Fruit fly (Drosophila melanogaster) whole organism, embryonic: ENCODE measurements around the gene Usp5.

Experiments
- CG10267 ChIP-seq: fragments of 200-800 bp; sonication (Bioruptor generic); optimal IDR thresholded peaks from 2 replicates; lab custom pipeline; 2018; ENCODE audit warnings: missing biosample characterization, mild to moderate bottlenecking, missing genetic modification characterization, moderate library complexity
- CG10543 ChIP-seq: fragments of 200-800 bp; sonication (Bioruptor generic); optimal IDR thresholded peaks from 3 replicates; lab custom pipeline; 2017; ENCODE audit warnings: missing biosample characterization, mild to moderate bottlenecking, missing genetic modification characterization, moderate library complexity
- CG11504 ChIP-seq: fragments of 200-800 bp; sonication (Bioruptor generic); optimal IDR thresholded peaks from 3 replicates; lab custom pipeline; 2019; ENCODE audit warnings: missing biosample characterization, mild to moderate bottlenecking, missing genetic modification characterization, moderate library complexity
- CG11696 ChIP-seq: fragments of 200-800 bp; sonication (Bioruptor generic); IDR thresholded peaks from 2 replicates; pipeline ENCODE4 v1.3.6; 2022; ENCODE audit warnings: missing biosample characterization, missing genetic modification characterization
- CG12219 ChIP-seq: fragments of 200-800 bp; sonication (Bioruptor generic); optimal IDR thresholded peaks from 3 replicates; lab custom pipeline; 2018; ENCODE audit warnings: missing biosample characterization, mild to moderate bottlenecking, missing genetic modification characterization
- CG13424 ChIP-seq: fragments of 200-800 bp; sonication (Bioruptor generic); optimal IDR thresholded peaks from 2 replicates; lab custom pipeline; 2019; ENCODE audit warnings: missing biosample characterization, mild to moderate bottlenecking, missing genetic modification characterization, moderate library complexity
- CG16813 ChIP-seq: fragments of 200-800 bp; sonication (Bioruptor generic); IDR thresholded peaks from 3 replicates; pipeline ENCODE4 v1.3.6; 2022; ENCODE audit warnings: missing biosample characterization, missing genetic modification characterization; ENCODE audit not compliant: partially characterized antibody
- CG2129 ChIP-seq: fragments of 200-800 bp; sonication (Bioruptor generic); IDR thresholded peaks from 2 replicates; pipeline ENCODE4 v1.3.6; 2022; ENCODE audit warnings: missing biosample characterization, missing genetic modification characterization; ENCODE audit not compliant: partially characterized antibody
- CG2712 ChIP-seq: fragments of 200-800 bp; optimal IDR thresholded peaks from 3 replicates; lab custom pipeline; 2019; ENCODE audit warnings: missing biosample characterization, mild to moderate bottlenecking, missing genetic modification characterization, moderate library complexity
- CG2889 ChIP-seq: fragments of 200-800 bp; sonication (Bioruptor generic); IDR thresholded peaks from 3 replicates; pipeline ENCODE4 v1.3.6; 2022; ENCODE audit warnings: missing biosample characterization, missing genetic modification characterization
- CG3163 ChIP-seq: fragments of 200-800 bp; sonication (Bioruptor generic); optimal IDR thresholded peaks from 3 replicates; lab custom pipeline; 2016; ENCODE audit warnings: missing biosample characterization, missing genetic modification characterization
- CG32532 ChIP-seq: fragments of 200-800 bp; sonication (Bioruptor generic); IDR thresholded peaks from 2 replicates; pipeline ENCODE4 v1.3.6; 2022; ENCODE audit warnings: missing biosample characterization, missing genetic modification characterization
- CG42726 ChIP-seq: fragments of 200-800 bp; sonication (Bioruptor generic); IDR thresholded peaks from 2 replicates; pipeline ENCODE4 v1.3.6; 2022; ENCODE audit warnings: missing biosample characterization, missing genetic modification characterization; ENCODE audit not compliant: partially characterized antibody
- CG4617 ChIP-seq: fragments of 200-800 bp; sonication (Bioruptor generic); optimal IDR thresholded peaks from 3 replicates; lab custom pipeline; 2016; ENCODE audit warnings: missing biosample characterization, missing genetic modification characterization, borderline replicate concordance
- CG6683 ChIP-seq: fragments of 200-800 bp; sonication (Bioruptor generic); optimal IDR thresholded peaks from 2 replicates; lab custom pipeline; 2017; ENCODE audit warnings: missing biosample characterization, mild to moderate bottlenecking, missing genetic modification characterization, missing genetic modification reagents
- CG7928 ChIP-seq: fragments of 200-800 bp; sonication (Bioruptor generic); optimal IDR thresholded peaks from 2 replicates; lab custom pipeline; 2017; ENCODE audit warnings: missing biosample characterization, mild to moderate bottlenecking, missing genetic modification characterization
- CHES-1-like ChIP-seq: fragments of 200-800 bp; sonication (Bioruptor generic); optimal IDR thresholded peaks from 2 replicates; lab custom pipeline; 2016; ENCODE audit warnings: missing biosample characterization, missing genetic modification characterization
- Camta ChIP-seq: fragments of 200-800 bp; sonication (Bioruptor generic); optimal IDR thresholded peaks from 2 replicates; lab custom pipeline; 2016; ENCODE audit warnings: missing biosample characterization, missing genetic modification characterization
- Dad ChIP-seq: fragments of 200-800 bp; sonication (Bioruptor generic); optimal IDR thresholded peaks from 3 replicates; lab custom pipeline; 2016; ENCODE audit warnings: missing biosample characterization, missing genetic modification characterization
- E2f2 ChIP-seq: fragments of 200-800 bp; sonication (Bioruptor generic); IDR thresholded peaks from 2 replicates; pipeline ENCODE4 v1.3.6; 2022; ENCODE audit warnings: missing biosample characterization, missing genetic modification characterization
- HLH54F ChIP-seq: fragments of 200-800 bp; sonication (Bioruptor generic); optimal IDR thresholded peaks from 3 replicates; lab custom pipeline; 2016; ENCODE audit warnings: missing biosample characterization, missing genetic modification characterization
- Hsf ChIP-seq: fragments of 200-800 bp; sonication (Bioruptor generic); optimal IDR thresholded peaks from 3 replicates; lab custom pipeline; 2016; ENCODE audit warnings: missing biosample characterization, missing genetic modification characterization
- MBD-R2 ChIP-seq: fragments of 200-800 bp; sonication (Bioruptor generic); IDR thresholded peaks from 2 replicates; pipeline ENCODE4 v1.3.6; 2022; ENCODE audit warnings: missing biosample characterization, missing genetic modification characterization
- MESR4 ChIP-seq: fragments of 200-800 bp; sonication (Bioruptor generic); optimal IDR thresholded peaks from 2 replicates; lab custom pipeline; 2018; ENCODE audit warnings: missing biosample characterization, mild to moderate bottlenecking, missing genetic modification characterization, moderate library complexity
- Mad ChIP-seq: fragments of 200-800 bp; sonication (Bioruptor generic); optimal IDR thresholded peaks from 2 replicates; lab custom pipeline; 2016; ENCODE audit warnings: missing biosample characterization, missing genetic modification characterization
- Oaz ChIP-seq: fragments of 200-800 bp; sonication (Bioruptor generic); IDR thresholded peaks from 2 replicates; pipeline ENCODE4 v1.3.6; 2022; ENCODE audit warnings: missing biosample characterization, missing genetic modification characterization
- PHDP ChIP-seq: fragments of 200-800 bp; sonication (Bioruptor generic); optimal IDR thresholded peaks from 3 replicates; lab custom pipeline; 2018; ENCODE audit warnings: missing biosample characterization, mild to moderate bottlenecking, missing genetic modification characterization, moderate library complexity
- Sry-δ ChIP-seq: fragments of 200-800 bp; sonication (Bioruptor generic); optimal IDR thresholded peaks from 2 replicates; lab custom pipeline; 2016; ENCODE audit warnings: missing biosample characterization, missing genetic modification characterization
- ase ChIP-seq: fragments of 200-800 bp; sonication (Bioruptor generic); IDR thresholded peaks from 3 replicates; pipeline ENCODE4 v1.3.6; 2022; ENCODE audit warnings: missing biosample characterization, missing genetic modification characterization
- cad ChIP-seq: fragments of >200 bp; optimal IDR thresholded peaks from 2 replicates; lab custom pipeline; 2017; ENCODE audit warnings: missing biosample characterization, missing genetic modification characterization
- cg ChIP-seq: fragments of 200-800 bp; sonication (Bioruptor generic); optimal IDR thresholded peaks from 3 replicates; lab custom pipeline; 2019; ENCODE audit warnings: missing biosample characterization, mild to moderate bottlenecking, missing genetic modification characterization, moderate library complexity
- ci ChIP-seq: fragments of 200-800 bp; sonication (Bioruptor generic); IDR thresholded peaks from 3 replicates; pipeline ENCODE4 v1.3.6; 2022; ENCODE audit warnings: missing biosample characterization, missing genetic modification characterization
- crc ChIP-seq: fragments of 200-800 bp; sonication (Bioruptor generic); optimal IDR thresholded peaks from 2 replicates; lab custom pipeline; 2016; ENCODE audit warnings: missing biosample characterization, missing genetic modification characterization
- crol ChIP-seq: fragments of 200-800 bp; sonication (Bioruptor generic); IDR thresholded peaks from 2 replicates; pipeline ENCODE4 v1.3.6; 2022; ENCODE audit warnings: missing biosample characterization, missing genetic modification characterization
- esg ChIP-seq: fragments of 200-800 bp; sonication (Bioruptor generic); conservative IDR thresholded peaks from 2 replicates; pipeline ENCODE4 v1.3.6; 2022; ENCODE audit warnings: missing biosample characterization, missing genetic modification characterization
- gcm ChIP-seq: fragments of 200-800 bp; sonication (Bioruptor generic); optimal IDR thresholded peaks from 2 replicates; lab custom pipeline; 2019; ENCODE audit warnings: missing biosample characterization, mild to moderate bottlenecking, missing genetic modification characterization, moderate library complexity
- gem ChIP-seq: fragments of 200-800 bp; sonication (Bioruptor generic); optimal IDR thresholded peaks from 2 replicates; lab custom pipeline; 2019; ENCODE audit warnings: missing biosample characterization, mild to moderate bottlenecking, missing genetic modification characterization, moderate library complexity
- hb ChIP-seq: fragments of 200-800 bp; sonication (Bioruptor generic); IDR thresholded peaks from 3 replicates; pipeline ENCODE4 v1.3.6; 2022; ENCODE audit warnings: missing biosample characterization, missing genetic modification characterization; ENCODE audit not compliant: partially characterized antibody
- jing ChIP-seq: fragments of 200-800 bp; sonication (Bioruptor generic); optimal IDR thresholded peaks from 2 replicates; lab custom pipeline; 2018; ENCODE audit warnings: missing biosample characterization, mild to moderate bottlenecking, missing genetic modification characterization
- jumu ChIP-seq: fragments of 200-800 bp; sonication (Bioruptor generic); optimal IDR thresholded peaks from 3 replicates; lab custom pipeline; 2016; ENCODE audit warnings: missing biosample characterization, missing genetic modification characterization
- nmo ChIP-seq: fragments of 200-800 bp; sonication (Bioruptor generic); optimal IDR thresholded peaks from 2 replicates; lab custom pipeline; 2018; ENCODE audit warnings: missing biosample characterization, mild to moderate bottlenecking, missing genetic modification characterization, moderate library complexity
- pum ChIP-seq: fragments of 200-800 bp; sonication (Bioruptor generic); optimal IDR thresholded peaks from 2 replicates; lab custom pipeline; 2016; ENCODE audit warnings: missing biosample characterization, missing genetic modification characterization
- pzg ChIP-seq: fragments of 200-800 bp; sonication (Bioruptor generic); optimal IDR thresholded peaks from 3 replicates; lab custom pipeline; 2018; ENCODE audit warnings: missing biosample characterization, mild to moderate bottlenecking, missing genetic modification characterization, moderate library complexity
- schlank ChIP-seq: fragments of 200-800 bp; sonication (Bioruptor generic); optimal IDR thresholded peaks from 2 replicates; lab custom pipeline; 2018; ENCODE audit warnings: missing biosample characterization, mild to moderate bottlenecking, missing genetic modification characterization
- seq ChIP-seq: fragments of 200-800 bp; sonication (Bioruptor generic); IDR thresholded peaks from 2 replicates; pipeline ENCODE4 v1.3.6; 2022; ENCODE audit warnings: missing biosample characterization, missing genetic modification characterization
- slbo ChIP-seq: fragments of 200-800 bp; sonication (Bioruptor generic); IDR thresholded peaks from 2 replicates; pipeline ENCODE4 v1.3.6; 2022; ENCODE audit warnings: missing biosample characterization, missing genetic modification characterization
- so ChIP-seq: fragments of 200-800 bp; sonication (Bioruptor generic); IDR thresholded peaks from 3 replicates; pipeline ENCODE4 v1.3.6; 2022; ENCODE audit warnings: missing biosample characterization, missing genetic modification characterization
- tna ChIP-seq: fragments of 200-800 bp; sonication (Bioruptor generic); IDR thresholded peaks from 2 replicates; pipeline ENCODE4 v1.3.6; 2022; ENCODE audit warnings: missing biosample characterization, missing genetic modification characterization; ENCODE audit not compliant: partially characterized antibody
- trh ChIP-seq: fragments of 200-800 bp; sonication (Bioruptor generic); optimal IDR thresholded peaks from 2 replicates; lab custom pipeline; 2016; ENCODE audit warnings: missing biosample characterization, missing genetic modification characterization
- wdn ChIP-seq: fragments of 200-800 bp; sonication (Bioruptor generic); IDR thresholded peaks from 2 replicates; pipeline ENCODE4 v1.3.6; 2022; ENCODE audit warnings: missing biosample characterization, missing genetic modification characterization
- zf30C ChIP-seq: fragments of 200-800 bp; sonication (Bioruptor generic); optimal IDR thresholded peaks from 3 replicates; lab custom pipeline; 2018; ENCODE audit warnings: missing biosample characterization, mild to moderate bottlenecking, missing genetic modification characterization
- zfh2 ChIP-seq: fragments of 200-800 bp; sonication (Bioruptor generic); optimal IDR thresholded peaks from 2 replicates; lab custom pipeline; 2016; ENCODE audit warnings: missing biosample characterization, missing genetic modification characterization

Gene Usp5

DNA sequence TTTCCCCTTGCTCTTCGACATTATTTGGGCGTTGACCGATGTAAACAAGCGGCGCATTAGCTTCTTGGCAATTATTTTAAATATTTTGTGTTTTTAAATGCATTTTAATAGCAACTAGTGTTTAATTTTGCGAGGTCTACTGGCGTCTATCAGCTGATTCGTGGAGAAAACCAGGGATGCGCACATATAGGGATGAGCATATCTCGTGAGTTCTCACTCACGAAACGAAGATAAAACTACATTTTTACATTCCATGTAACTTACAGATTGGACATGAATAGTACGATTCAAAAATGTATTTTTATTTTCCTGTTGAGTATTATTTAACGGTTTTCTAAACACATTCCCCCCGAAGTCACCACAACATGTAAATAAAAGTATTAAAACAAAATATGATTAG is 49.3 kb upstream of the Usp5 start, which contains the start of gene CG14966 (continued):
- no peak for TF ChIP-seq schlank (tag; lab: Kevin White, UChicago)
- peak; percentile 47 for TF ChIP-seq Mad (GFP tag; lab: Kevin White, UChicago)
- TF ChIP-seq CG7928 (GFP tag; lab: Kevin White, UChicago): peak; percentile 97
- TF ChIP-seq wdn (GFP tag; lab: Robert Waterston, UW): no peak
- TF ChIP-seq E2f2 (GFP tag; lab: Robert Waterston, UW): peak; percentile 52; the same call in 1 of the 2 replicates
- TF ChIP-seq CG11504 (tag; lab: Kevin White, UChicago): peak; percentile 32
- peak; percentile 0 for TF ChIP-seq Camta
- TF ChIP-seq CG6683 (GFP tag; lab: Kevin White, UChicago): no peak
- no peak for TF ChIP-seq gcm (GFP tag; lab: Kevin White, UChicago)
- no peak for TF ChIP-seq seq (GFP tag; lab: Robert Waterston, UW)
- TF ChIP-seq jumu (GFP tag; lab: Kevin White, UChicago): peak; percentile 9
- TF ChIP-seq hb (GFP tag; lab: Robert Waterston, UW): peak; percentile 78; the same call in 2 of the 3 replicates
- TF ChIP-seq cad (GFP tag; lab: Kevin White, UChicago): no peak
- peak; percentile 68 for TF ChIP-seq CG32532
- TF ChIP-seq CG42726 (GFP tag; lab: Robert Waterston, UW): peak; percentile 91
- TF ChIP-seq HLH54F (GFP tag; lab: Kevin White, UChicago): peak; percentile 42
- peak; percentile 63; the same call in 1 of the 2 replicates for TF ChIP-seq slbo (GFP tag; lab: Robert Waterston, UW)
- peak; percentile 91 for TF ChIP-seq CG16813
- TF ChIP-seq MBD-R2: peak; percentile 97
- TF ChIP-seq nmo (GFP tag; lab: Kevin White, UChicago): peak; percentile 43
- TF ChIP-seq CG13424 (tag; lab: Kevin White, UChicago): peak; percentile 31
- TF ChIP-seq Sry-δ (GFP tag; lab: Kevin White, UChicago): peak; percentile 96
- peak; percentile 80 for TF ChIP-seq CG2129 (GFP tag; lab: Robert Waterston, UW)
- TF ChIP-seq ci (GFP tag; lab: Robert Waterston, UW): peak; percentile 50; the same call in 1 of the 3 replicates
- TF ChIP-seq Oaz (GFP tag; lab: Robert Waterston, UW): no peak
- peak; percentile 62 for TF ChIP-seq MESR4 (GFP tag; lab: Kevin White, UChicago)
- TF ChIP-seq gem (tag; lab: Kevin White, UChicago): peak; percentile 33
- peak; percentile 22 for TF ChIP-seq zfh2
- TF ChIP-seq CG11696: no peak
- TF ChIP-seq CG4617: peak; percentile 7
- no peak for TF ChIP-seq trh (GFP tag; lab: Kevin White, UChicago)
- TF ChIP-seq CG12219: no peak
- TF ChIP-seq tna (GFP tag; lab: Robert Waterston, UW): peak; percentile 51; the same call in 1 of the 2 replicates
- TF ChIP-seq CG2712: peak; percentile 44
- peak; percentile 89 for TF ChIP-seq pzg (GFP tag; lab: Kevin White, UChicago)
- TF ChIP-seq Hsf (GFP tag; lab: Kevin White, UChicago): peak; percentile 15
- no peak for TF ChIP-seq so (GFP tag; lab: Robert Waterston, UW)
- peak; percentile 70 for TF ChIP-seq CHES-1-like

- TF ChIP-seq cg (peak; percentile 62), crc (GFP tag; lab: Kevin White, UChicago) (no peak), Dad (GFP tag; lab: Kevin White, UChicago) (peak; percentile 58), esg (GFP tag; lab: Robert Waterston, UW) (peak; percentile 89), so (GFP tag; lab: Robert Waterston, UW) (peak; percentile 93), pum (GFP tag; lab: Kevin White, UChicago) (peak; percentile 46), crol (GFP tag; lab: Robert Waterston, UW) (peak; percentile 53), ase (GFP tag; lab: Robert Waterston, UW) (peak; percentile 88), CG10267 (tag; lab: Kevin White, UChicago) (peak; percentile 89), jing (GFP tag; lab: Kevin White, UChicago) (peak; percentile 82), PHDP (tag; lab: Kevin White, UChicago) (peak; percentile 95), CG2889 (GFP tag; lab: Robert Waterston, UW) (peak; percentile 81), zf30C (no peak), CG3163 (GFP tag; lab: Kevin White, UChicago) (no peak), CG10543 (GFP tag; lab: Kevin White, UChicago) (peak; percentile 59), trh (GFP tag; lab: Kevin White, UChicago) (peak; percentile 68)
Measured at dm6 chr3L:3194059-3194458, 45.9 kb upstream of the Usp5 start.
